Worm (Caenorhabditis elegans) whole organism, late embryonic: ENCODE data around the gene evl-14.

Experiments
- C08G9.2 ChIP-seq: sonication (generic microtip); optimal IDR thresholded peaks from 2 replicates; lab custom pipeline; 2016; ENCODE audit warnings: mild to moderate bottlenecking, missing genetic modification characterization, moderate library complexity, missing compliant biosample characterization
- C38D4.7 ChIP-seq: fragments of 200-800 bp; sonication (Bioruptor generic); optimal IDR thresholded peaks from 2 replicates; lab custom pipeline; 2018; ENCODE audit warnings: mild to moderate bottlenecking, missing genetic modification characterization, moderate library complexity, missing compliant biosample characterization
- F13H6.1 ChIP-seq: sonication (generic microtip); optimal IDR thresholded peaks from 2 replicates; lab custom pipeline; 2016; ENCODE audit warnings: missing genetic modification characterization, missing compliant biosample characterization
- K02D7.2 ChIP-seq: sonication (generic microtip); optimal IDR thresholded peaks from 2 replicates; lab custom pipeline; 2017; ENCODE audit warnings: mild to moderate bottlenecking, missing genetic modification characterization, missing compliant biosample characterization
- K09A11.1 ChIP-seq: sonication (generic microtip); optimal IDR thresholded peaks from 2 replicates; lab custom pipeline; 2017; ENCODE audit warnings: antibody characterized with exemption, mild to moderate bottlenecking, missing genetic modification characterization, missing compliant biosample characterization; ENCODE audit not compliant: insufficient read depth
- T23F11.4 ChIP-seq: fragments of 200-800 bp; sonication (Bioruptor generic); optimal IDR thresholded peaks from 2 replicates; lab custom pipeline; 2018; ENCODE audit warnings: mild to moderate bottlenecking, missing genetic modification characterization, missing compliant biosample characterization
- ceh-14 ChIP-seq: sonication (generic microtip); optimal IDR thresholded peaks from 2 replicates; lab custom pipeline; 2016; ENCODE audit warnings: missing genotype, missing genetic modification characterization, missing compliant biosample characterization
- ceh-18 ChIP-seq: sonication (generic microtip); optimal IDR thresholded peaks from 2 replicates; lab custom pipeline; 2016; ENCODE audit warnings: missing genetic modification characterization, missing compliant biosample characterization
- ceh-2 ChIP-seq: sonication (generic microtip); optimal IDR thresholded peaks from 2 replicates; lab custom pipeline; 2016; ENCODE audit warnings: missing genotype, missing genetic modification characterization, missing compliant biosample characterization
- ceh-22 ChIP-seq: sonication (generic microtip); optimal IDR thresholded peaks from 2 replicates; lab custom pipeline; 2017; ENCODE audit warnings: missing biosample characterization, missing genetic modification characterization
- ceh-31 ChIP-seq: sonication (generic microtip); optimal IDR thresholded peaks from 2 replicates; lab custom pipeline; 2016; ENCODE audit warnings: missing genetic modification characterization, missing compliant biosample characterization
- ceh-45 ChIP-seq: fragments of 200-800 bp; sonication (Bioruptor generic); IDR thresholded peaks from 2 replicates; pipeline ENCODE4 v1.3.6; 2022; ENCODE audit warnings: missing genetic modification reagents, missing genetic modification characterization, missing compliant biosample characterization
- ceh-48 ChIP-seq: sonication (generic microtip); optimal IDR thresholded peaks from 2 replicates; lab custom pipeline; 2016; ENCODE audit warnings: missing genetic modification characterization, inconsistent platforms, missing compliant biosample characterization
- ceh-9 ChIP-seq: sonication (generic microtip); optimal IDR thresholded peaks from 2 replicates; lab custom pipeline; 2016; ENCODE audit warnings: mild to moderate bottlenecking, missing genetic modification characterization, inconsistent platforms, missing compliant biosample characterization
- che-1 ChIP-seq: sonication (generic microtip); optimal IDR thresholded peaks from 2 replicates; lab custom pipeline; 2016; ENCODE audit warnings: mild to moderate bottlenecking, missing genetic modification characterization, missing compliant biosample characterization
- dmd-4 ChIP-seq: sonication (generic microtip); optimal IDR thresholded peaks from 2 replicates; lab custom pipeline; 2016; ENCODE audit warnings: borderline replicate concordance, missing genetic modification characterization, missing compliant biosample characterization
- elt-2 ChIP-seq: sonication (generic microtip); optimal IDR thresholded peaks from 2 replicates; lab custom pipeline; 2016; ENCODE audit warnings: missing genetic modification reagents, missing genetic modification characterization, missing compliant biosample characterization
- elt-4 ChIP-seq: sonication (generic microtip); optimal IDR thresholded peaks from 2 replicates; lab custom pipeline; 2016; ENCODE audit warnings: missing genetic modification characterization, missing compliant biosample characterization
- ets-4 ChIP-seq: sonication (generic microtip); optimal IDR thresholded peaks from 2 replicates; lab custom pipeline; 2016; ENCODE audit warnings: missing genetic modification characterization, missing compliant biosample characterization
- fax-1 ChIP-seq: sonication (generic microtip); optimal IDR thresholded peaks from 2 replicates; lab custom pipeline; 2016; ENCODE audit warnings: missing genotype, missing genetic modification characterization, missing compliant biosample characterization
- fkh-10 ChIP-seq: fragments of 150-350 bp; optimal IDR thresholded peaks from 2 replicates; lab custom pipeline; 2014; ENCODE audit warnings: missing biosample characterization, missing genetic modification reagents, missing genetic modification characterization
- gmeb-2 ChIP-seq: sonication (generic microtip); optimal IDR thresholded peaks from 2 replicates; lab custom pipeline; 2016; ENCODE audit warnings: missing genetic modification characterization, inconsistent platforms, missing compliant biosample characterization
- hlh-13 ChIP-seq: fragments of 200-800 bp; sonication (Bioruptor generic); optimal IDR thresholded peaks from 2 replicates; lab custom pipeline; 2018; ENCODE audit warnings: mild to moderate bottlenecking, missing genetic modification characterization, missing compliant biosample characterization
- hlh-15 ChIP-seq: sonication (generic microtip); optimal IDR thresholded peaks from 2 replicates; lab custom pipeline; 2016; ENCODE audit warnings: missing genetic modification characterization, missing compliant biosample characterization
- hlh-6 ChIP-seq: sonication (generic microtip); optimal IDR thresholded peaks from 2 replicates; lab custom pipeline; 2016; ENCODE audit warnings: missing genotype, missing genetic modification characterization, missing compliant biosample characterization
- hlh-8 ChIP-seq: sonication (generic microtip); optimal IDR thresholded peaks from 2 replicates; lab custom pipeline; 2016; ENCODE audit warnings: missing genotype, missing genetic modification characterization, missing compliant biosample characterization
- lim-6 ChIP-seq: sonication (generic microtip); optimal IDR thresholded peaks from 2 replicates; lab custom pipeline; 2016; ENCODE audit warnings: missing genetic modification characterization, missing compliant biosample characterization
- madf-2 ChIP-seq: sonication (generic microtip); optimal IDR thresholded peaks from 2 replicates; lab custom pipeline; 2017; ENCODE audit warnings: missing genetic modification characterization, missing compliant biosample characterization
- mec-3 ChIP-seq: sonication (generic microtip); optimal IDR thresholded peaks from 2 replicates; lab custom pipeline; 2016; ENCODE audit warnings: borderline replicate concordance, missing genetic modification characterization, missing compliant biosample characterization
- nfya-1 ChIP-seq: sonication (generic microtip); optimal IDR thresholded peaks from 2 replicates; lab custom pipeline; 2017; ENCODE audit warnings: missing genetic modification characterization, mild to moderate bottlenecking, missing compliant biosample characterization, antibody characterized with exemption, moderate library complexity
- nhr-232 ChIP-seq: sonication (generic microtip); optimal IDR thresholded peaks from 2 replicates; lab custom pipeline; 2016; ENCODE audit warnings: missing genetic modification characterization, missing compliant biosample characterization
- npax-4 ChIP-seq: sonication (generic microtip); optimal IDR thresholded peaks from 2 replicates; lab custom pipeline; 2016; ENCODE audit warnings: missing genetic modification characterization, missing compliant biosample characterization
- odd-2 ChIP-seq: sonication (generic microtip); optimal IDR thresholded peaks from 2 replicates; lab custom pipeline; 2017; ENCODE audit warnings: antibody characterized with exemption, mild to moderate bottlenecking, missing genetic modification characterization, missing compliant biosample characterization
- pha-2 ChIP-seq: sonication (generic microtip); optimal IDR thresholded peaks from 2 replicates; lab custom pipeline; 2017; ENCODE audit warnings: mild to moderate bottlenecking, missing genetic modification characterization, missing compliant biosample characterization
- pha-4 ChIP-seq: fragments of 150-350 bp; optimal IDR thresholded peaks from 2 replicates; lab custom pipeline; 2018; ENCODE audit warnings: missing biosample characterization, missing genetic modification reagents, missing genetic modification characterization
- ref-2 ChIP-seq: sonication (generic microtip); optimal IDR thresholded peaks from 2 replicates; lab custom pipeline; 2016; ENCODE audit warnings: missing genetic modification characterization, missing compliant biosample characterization
- rnt-1 ChIP-seq: sonication (generic microtip); optimal IDR thresholded peaks from 2 replicates; lab custom pipeline; 2016; ENCODE audit warnings: missing genetic modification characterization, missing compliant biosample characterization
- sdc-2 ChIP-seq: sonication (generic microtip); optimal IDR thresholded peaks from 2 replicates; lab custom pipeline; 2016; ENCODE audit warnings: missing genotype, missing genetic modification characterization, missing compliant biosample characterization
- syd-9 ChIP-seq: sonication (generic microtip); optimal IDR thresholded peaks from 2 replicates; lab custom pipeline; 2016; ENCODE audit warnings: mild to moderate bottlenecking, missing genetic modification characterization, moderate library complexity, missing compliant biosample characterization
- tbx-2 ChIP-seq: sonication (generic microtip); optimal IDR thresholded peaks from 2 replicates; lab custom pipeline; 2016; ENCODE audit warnings: missing genetic modification characterization, missing compliant biosample characterization
- tbx-7 ChIP-seq: sonication (generic microtip); optimal IDR thresholded peaks from 2 replicates; lab custom pipeline; 2016; ENCODE audit warnings: missing genotype, missing genetic modification characterization, missing compliant biosample characterization
- unc-3 ChIP-seq, 2 experiments: fragments of 200-800 bp in 1 of 2; sonication (Bioruptor generic) in 1 of 2; sonication (generic microtip) in 1 of 2; conservative IDR thresholded peaks in 1 of 2; optimal IDR thresholded peaks in 1 of 2; 2 replicates each; pipeline versions ENCODE4 v1.3.6 to Lab custom; 2016 to 2022; ENCODE audit warnings: missing compliant biosample characterization in 2 of 2, missing genetic modification characterization in 2 of 2, missing genetic modification reagents in 1 of 2
- unc-42 ChIP-seq: sonication (generic microtip); optimal IDR thresholded peaks from 2 replicates; lab custom pipeline; 2016; ENCODE audit warnings: missing genotype, missing genetic modification characterization, missing compliant biosample characterization
- unc-86 ChIP-seq: sonication (generic microtip); optimal IDR thresholded peaks from 2 replicates; lab custom pipeline; 2016; ENCODE audit warnings: missing genetic modification characterization, missing compliant biosample characterization
- ztf-16 ChIP-seq: sonication (generic microtip); optimal IDR thresholded peaks from 2 replicates; lab custom pipeline; 2017; ENCODE audit warnings: missing genetic modification characterization, missing compliant biosample characterization

The evl-14 gene

DNA sequence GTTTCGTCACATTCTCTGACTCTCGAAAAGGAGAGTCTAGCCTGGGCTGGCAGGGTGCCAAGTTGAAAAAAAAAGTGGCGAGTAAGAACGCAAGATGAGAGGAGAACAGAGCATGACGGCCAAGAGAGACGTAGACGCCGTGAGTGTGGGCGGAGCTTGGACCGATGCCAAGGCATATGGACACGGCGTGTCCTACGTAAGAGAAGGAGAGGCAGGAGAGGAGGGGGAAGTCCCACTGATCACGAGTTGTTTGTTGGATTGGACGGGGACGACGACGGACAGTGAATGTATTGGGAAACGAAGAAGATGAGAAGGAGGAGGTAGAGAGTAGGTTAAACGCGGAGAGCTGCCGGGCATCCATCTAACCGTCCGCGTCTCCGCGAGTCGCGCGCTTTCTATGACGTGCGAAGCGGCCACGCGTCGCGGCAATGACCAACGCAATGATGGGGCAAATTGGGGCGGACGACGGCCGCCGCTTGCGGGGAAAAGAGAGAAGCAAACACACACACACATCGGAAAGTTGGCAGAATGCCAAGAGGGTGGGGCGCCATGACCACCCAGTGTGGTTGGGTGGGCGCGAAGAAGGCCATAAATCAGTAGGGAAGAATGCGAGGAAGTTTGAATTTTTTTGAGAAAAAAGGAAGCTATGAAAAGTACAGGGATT is 30.8 kb downstream of the evl-14 start (continued):
- TF ChIP-seq madf-2 (tag; lab: Kevin White, UChicago) = peak; percentile 69
- peak; percentile 90 for TF ChIP-seq ceh-2 (tag; lab: Kevin White, UChicago)
- peak; percentile 91 for TF ChIP-seq ceh-14
- TF ChIP-seq tbx-2 (tag; lab: Kevin White, UChicago) = peak; percentile 98
- TF ChIP-seq K09A11.1 (tag; lab: Kevin White, UChicago) = peak; percentile 14
- peak; percentile 40 for TF ChIP-seq unc-86 (tag; lab: Kevin White, UChicago)
- no peak for TF ChIP-seq elt-4 (tag; lab: Kevin White, UChicago)
- TF ChIP-seq ceh-45 (GFP tag; lab: Robert Waterston, UW) = no peak
- peak; percentile 97 for TF ChIP-seq ref-2 (tag; lab: Kevin White, UChicago)
- TF ChIP-seq nfya-1 (tag; lab: Kevin White, UChicago) = peak; percentile 99
- peak; percentile 81 for TF ChIP-seq syd-9 (tag; lab: Kevin White, UChicago)
- no peak for TF ChIP-seq hlh-15 (tag; lab: Kevin White, UChicago)
- TF ChIP-seq ets-4 (tag; lab: Kevin White, UChicago) = peak; percentile 77
- peak; percentile 94 for TF ChIP-seq unc-42
- peak; percentile 99 for TF ChIP-seq ceh-31 (tag; lab: Kevin White, UChicago)
- TF ChIP-seq tbx-7 (tag; lab: Kevin White, UChicago) = peak; percentile 51
- TF ChIP-seq fax-1 (tag; lab: Kevin White, UChicago) = peak; percentile 46
- TF ChIP-seq C08G9.2 (tag; lab: Kevin White, UChicago) = peak; percentile 67
- TF ChIP-seq elt-2 (tag; lab: Kevin White, UChicago) = peak; percentile 73
- TF ChIP-seq rnt-1 (tag; lab: Kevin White, UChicago) = peak; percentile 99
- TF ChIP-seq odd-2 = no peak
- peak; percentile 79 for TF ChIP-seq sdc-2
- TF ChIP-seq dmd-4 = peak; percentile 69
- TF ChIP-seq ceh-18 (tag; lab: Kevin White, UChicago) = peak; percentile 99
- TF ChIP-seq K02D7.2 = no peak
- TF ChIP-seq npax-4 (tag; lab: Kevin White, UChicago) = no peak

ce11 chrIII:4280215-4281173 is 32.4 kb downstream of the evl-14 start, which contains the start of gene sup-26:
Gene sup-26, minus strand, starts transcription at chrIII:4280224.
- TF ChIP-seq hlh-8 (tag; lab: Kevin White, UChicago) = no peak
- no peak for TF ChIP-seq ceh-48 (tag; lab: Kevin White, UChicago)
- TF ChIP-seq fkh-10 = no peak
- no peak for TF ChIP-seq ceh-14
- no peak for TF ChIP-seq hlh-15 (tag; lab: Kevin White, UChicago)
- no peak for TF ChIP-seq unc-86 (tag; lab: Kevin White, UChicago)
- no peak for TF ChIP-seq unc-3 (GFP tag; conservative IDR thresholded peaks at IDR 0.05; lab: Robert Waterston, UW)
- no peak for TF ChIP-seq unc-3 (tag; optimal IDR thresholded peaks at IDR 0.05; lab: Kevin White, UChicago)
- no peak for TF ChIP-seq nhr-232 (tag; lab: Kevin White, UChicago)
- TF ChIP-seq pha-4 = no peak
- TF ChIP-seq pha-2 = no peak
- TF ChIP-seq fax-1 (tag; lab: Kevin White, UChicago) = no peak
- no peak for TF ChIP-seq npax-4 (tag; lab: Kevin White, UChicago)
- no peak for TF ChIP-seq che-1 (tag; lab: Kevin White, UChicago)
- TF ChIP-seq ztf-16 (tag; lab: Kevin White, UChicago) = no peak
- TF ChIP-seq lim-6 = no peak
- TF ChIP-seq rnt-1 (tag; lab: Kevin White, UChicago) = no peak
- TF ChIP-seq F13H6.1 (tag; lab: Kevin White, UChicago) = no peak
- TF ChIP-seq madf-2 (tag; lab: Kevin White, UChicago) = no peak
- TF ChIP-seq ceh-22 (tag; lab: Kevin White, UChicago) = no peak
- no peak for TF ChIP-seq T23F11.4 (GFP tag; lab: Kevin White, UChicago)
- peak; percentile 70 for TF ChIP-seq sdc-2
- no peak for TF ChIP-seq ets-4 (tag; lab: Kevin White, UChicago)
- TF ChIP-seq ceh-9 (tag; lab: Kevin White, UChicago) = no peak
- peak; percentile 40 for TF ChIP-seq hlh-6 (tag; lab: Kevin White, UChicago)
- no peak for TF ChIP-seq gmeb-2 (tag; lab: Kevin White, UChicago)
- no peak for TF ChIP-seq K09A11.1 (tag; lab: Kevin White, UChicago)
- TF ChIP-seq C38D4.7 (GFP tag; lab: Kevin White, UChicago) = no peak
- no peak for TF ChIP-seq dmd-4
- peak; percentile 24 for TF ChIP-seq unc-42
- no peak for TF ChIP-seq ceh-45 (GFP tag; lab: Robert Waterston, UW)
- no peak for TF ChIP-seq hlh-13 (GFP tag; lab: Kevin White, UChicago)
- TF ChIP-seq ceh-18 (tag; lab: Kevin White, UChicago) = peak; percentile 33
- peak; percentile 29 for TF ChIP-seq mec-3 (tag; lab: Kevin White, UChicago)
- TF ChIP-seq elt-2 (tag; lab: Kevin White, UChicago) = no peak
